Worm (Caenorhabditis elegans) whole organism, L2 larva: Measurements from ENCODE around the gene spk-1.
"Not testable (repeated sequence)": the region's sequence is repeated elsewhere in the genome, so short reads cannot be mapped to it uniquely, and the experiment has no call there.

Source experiments
- C34F6.9 ChIP-seq: fragments of 150-350 bp; optimal IDR thresholded peaks from 2 replicates; lab custom pipeline; 2014; ENCODE audit warnings: missing biosample characterization, missing genetic modification characterization
- R02D3.7 ChIP-seq: fragments of 150-350 bp; optimal IDR thresholded peaks from 2 replicates; lab custom pipeline; 2014; ENCODE audit warnings: missing biosample characterization, missing genetic modification characterization
- alr-1 ChIP-seq: fragments of 150-350 bp; optimal IDR thresholded peaks from 2 replicates; lab custom pipeline; 2014; ENCODE audit warnings: missing biosample characterization, missing genetic modification characterization
- aly-2 ChIP-seq: fragments of 150-350 bp; optimal IDR thresholded peaks from 2 replicates; lab custom pipeline; 2014; ENCODE audit warnings: missing biosample characterization, missing genetic modification characterization
- ama-1 ChIP-seq: fragments of 150-350 bp; optimal IDR thresholded peaks from 2 replicates; lab custom pipeline; 2018; ENCODE audit warnings: inconsistent platforms
- blmp-1 ChIP-seq: sonication (generic microtip); optimal IDR thresholded peaks from 2 replicates; lab custom pipeline; 2017; ENCODE audit warnings: missing genetic modification characterization, mild to moderate bottlenecking, missing compliant biosample characterization, antibody characterized with exemption, moderate library complexity; ENCODE audit not compliant: insufficient read depth
- ceh-16 ChIP-seq: fragments of 150-350 bp; optimal IDR thresholded peaks from 2 replicates; lab custom pipeline; 2014; ENCODE audit warnings: missing biosample characterization, missing genetic modification characterization
- ceh-82 ChIP-seq: fragments of 150-350 bp; optimal IDR thresholded peaks from 2 replicates; lab custom pipeline; 2014; ENCODE audit warnings: missing biosample characterization, missing genetic modification characterization
- crh-2 ChIP-seq: sonication (generic microtip); optimal IDR thresholded peaks from 2 replicates; lab custom pipeline; 2017; ENCODE audit warnings: missing biosample characterization, missing genetic modification characterization
- elt-1 ChIP-seq: fragments of 150-350 bp; optimal IDR thresholded peaks from 2 replicates; lab custom pipeline; 2014; ENCODE audit warnings: missing biosample characterization, missing genetic modification characterization
- elt-3 ChIP-seq: sonication (generic microtip); optimal IDR thresholded peaks from 2 replicates; lab custom pipeline; 2017; ENCODE audit warnings: missing biosample characterization, missing genetic modification characterization
- gmeb-1 ChIP-seq: fragments of 150-350 bp; optimal IDR thresholded peaks from 2 replicates; lab custom pipeline; 2014; ENCODE audit warnings: missing biosample characterization, missing genetic modification characterization
- lin-11 ChIP-seq: fragments of 150-350 bp; sonication (generic microtip); optimal IDR thresholded peaks from 2 replicates; lab custom pipeline; 2014; ENCODE audit warnings: missing biosample characterization, missing genetic modification characterization, inconsistent platforms, mixed read lengths
- lin-13 ChIP-seq: fragments of 150-350 bp; optimal IDR thresholded peaks from 2 replicates; lab custom pipeline; 2014; ENCODE audit warnings: missing biosample characterization, missing genetic modification reagents, missing genetic modification characterization
- lin-39 ChIP-seq: fragments of 150-350 bp; optimal IDR thresholded peaks from 2 replicates; lab custom pipeline; 2014; ENCODE audit warnings: missing biosample characterization, missing genetic modification reagents, missing genetic modification characterization
- lsy-2 ChIP-seq, 2 experiments: fragments of 150-350 bp in 1 of 2; sonication (generic microtip) in 1 of 2; optimal IDR thresholded peaks; 2 replicates each; lab custom pipeline; 2014 to 2017; ENCODE audit warnings: missing biosample characterization in 2 of 2, missing genetic modification characterization in 2 of 2
- mab-5 ChIP-seq: fragments of 150-350 bp; optimal IDR thresholded peaks from 2 replicates; lab custom pipeline; 2014; ENCODE audit warnings: missing biosample characterization, missing genetic modification characterization
- mbf-1 ChIP-seq: sonication (generic microtip); optimal IDR thresholded peaks from 2 replicates; lab custom pipeline; 2017; ENCODE audit warnings: missing biosample characterization, missing genetic modification characterization
- nhr-10 ChIP-seq: sonication (generic microtip); optimal IDR thresholded peaks from 2 replicates; lab custom pipeline; 2017; ENCODE audit warnings: missing biosample characterization, missing genetic modification characterization
- nhr-11 ChIP-seq: fragments of 150-350 bp; optimal IDR thresholded peaks from 2 replicates; lab custom pipeline; 2014; ENCODE audit warnings: missing biosample characterization, missing genetic modification characterization
- nhr-12 ChIP-seq: fragments of 150-350 bp; optimal IDR thresholded peaks from 2 replicates; lab custom pipeline; 2014; ENCODE audit warnings: missing biosample characterization, missing genetic modification characterization
- nhr-21 ChIP-seq: fragments of 150-350 bp; optimal IDR thresholded peaks from 2 replicates; lab custom pipeline; 2014; ENCODE audit warnings: missing biosample characterization, missing genetic modification characterization
- nhr-23 ChIP-seq: fragments of 150-350 bp; optimal IDR thresholded peaks from 2 replicates; lab custom pipeline; 2014; ENCODE audit warnings: missing biosample characterization, missing genetic modification reagents, missing genetic modification characterization
- nhr-237 ChIP-seq: fragments of 150-350 bp; optimal IDR thresholded peaks from 2 replicates; lab custom pipeline; 2014; ENCODE audit warnings: missing biosample characterization, missing genetic modification characterization
- nhr-25 ChIP-seq: fragments of 150-350 bp; sonication (generic microtip); optimal IDR thresholded peaks from 3 replicates; lab custom pipeline; 2014; ENCODE audit warnings: missing biosample characterization, missing genetic modification characterization
- nhr-6 ChIP-seq: fragments of 150-350 bp; optimal IDR thresholded peaks from 2 replicates; lab custom pipeline; 2014; ENCODE audit warnings: missing biosample characterization, missing genetic modification characterization
- nhr-77 ChIP-seq: fragments of 150-350 bp; optimal IDR thresholded peaks from 2 replicates; lab custom pipeline; 2014; ENCODE audit warnings: missing biosample characterization, missing genetic modification characterization
- peb-1 ChIP-seq: fragments of 150-350 bp; optimal IDR thresholded peaks from 2 replicates; lab custom pipeline; 2014; ENCODE audit warnings: missing biosample characterization, missing genetic modification characterization
- sem-4 ChIP-seq: fragments of 150-350 bp; optimal IDR thresholded peaks from 2 replicates; lab custom pipeline; 2014; ENCODE audit warnings: missing biosample characterization, missing genetic modification reagents, missing genetic modification characterization
- sma-3 ChIP-seq: sonication (generic microtip); optimal IDR thresholded peaks from 2 replicates; lab custom pipeline; 2016; ENCODE audit warnings: missing genetic modification reagents, missing genetic modification characterization, missing compliant biosample characterization
- sma-9 ChIP-seq, 2 experiments: fragments of 150-350 bp in 1 of 2; sonication (generic microtip) in 1 of 2; optimal IDR thresholded peaks; 2 replicates each; lab custom pipeline; 2014 to 2016; ENCODE audit warnings: missing genetic modification characterization in 2 of 2, mild to moderate bottlenecking in 1 of 2, missing biosample characterization in 1 of 2, missing compliant biosample characterization in 1 of 2, missing genetic modification reagents in 1 of 2, moderate library complexity in 1 of 2
- snpc-4 ChIP-seq: fragments of 150-350 bp; optimal IDR thresholded peaks from 2 replicates; lab custom pipeline; 2014; ENCODE audit warnings: missing biosample characterization, missing genetic modification characterization
- unc-55 ChIP-seq: fragments of 150-350 bp; sonication (generic microtip); optimal IDR thresholded peaks from 3 replicates; lab custom pipeline; 2014; ENCODE audit warnings: missing biosample characterization, missing genetic modification reagents, missing genetic modification characterization
- unc-62 ChIP-seq: fragments of 150-350 bp; optimal IDR thresholded peaks from 2 replicates; lab custom pipeline; 2014; ENCODE audit warnings: missing biosample characterization, missing genetic modification reagents, missing genetic modification characterization
- zag-1 ChIP-seq: fragments of 150-350 bp; optimal IDR thresholded peaks from 2 replicates; lab custom pipeline; 2014; ENCODE audit warnings: missing biosample characterization, missing genetic modification characterization
- ztf-1 ChIP-seq: fragments of 200-800 bp; sonication (Bioruptor generic); conservative IDR thresholded peaks from 2 replicates; pipeline ENCODE4 v1.3.6; 2022; ENCODE audit warnings: missing genetic modification characterization, missing compliant biosample characterization
- ztf-11 ChIP-seq: sonication (generic microtip); optimal IDR thresholded peaks from 2 replicates; lab custom pipeline; 2017; ENCODE audit warnings: missing biosample characterization, missing genetic modification characterization
- ztf-4 ChIP-seq: fragments of 150-350 bp; optimal IDR thresholded peaks from 2 replicates; lab custom pipeline; 2014; ENCODE audit warnings: missing biosample characterization, missing genetic modification characterization

Gene spk-1

DNA sequence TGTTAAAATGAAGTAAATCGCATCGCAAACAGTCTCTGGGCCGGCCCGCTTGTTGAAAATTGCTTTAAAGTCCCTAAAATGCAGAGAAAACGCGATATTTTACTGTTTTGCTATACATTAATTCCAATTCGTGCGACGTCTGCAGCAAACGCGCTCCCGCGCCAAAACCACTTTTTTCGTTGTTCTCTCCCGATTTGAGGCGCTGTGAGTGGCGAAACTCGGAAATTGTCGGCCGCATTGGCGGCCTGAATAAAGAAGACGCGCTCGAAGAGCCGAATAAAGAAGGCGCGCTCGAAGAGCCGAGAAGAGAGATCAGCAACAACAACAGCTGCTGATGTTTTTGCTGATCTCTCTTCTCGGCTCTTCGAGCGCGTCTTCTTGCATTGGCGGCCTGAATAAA, 48.1 kb upstream of the spk-1 start:
- peak; percentile 48 for TF ChIP-seq unc-55 (GFP tag; lab: Kevin White, UChicago)
- peak; percentile 92 for TF ChIP-seq snpc-4

DNA sequence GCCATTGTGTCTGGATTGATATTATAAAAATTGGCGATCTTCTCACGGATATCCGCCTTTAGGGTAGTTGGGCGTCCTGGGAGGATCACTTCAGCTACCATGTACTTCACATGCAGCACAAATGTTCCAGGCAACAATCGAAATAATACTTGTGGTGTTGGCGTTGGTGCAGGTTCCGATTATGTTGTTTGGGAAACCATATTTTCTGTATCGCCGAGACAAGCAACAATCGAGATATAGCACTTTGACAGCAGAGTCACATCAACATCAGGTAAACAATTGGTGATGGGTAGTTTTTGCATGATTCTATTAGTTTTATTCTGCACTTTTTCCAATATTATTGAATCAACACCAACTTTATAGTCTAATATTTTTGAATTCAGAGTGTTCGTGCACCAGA, 43.1 kb upstream of the spk-1 start, which contains the start of gene T26G10.3:
Gene T26G10.3, minus strand, starts transcription at position 101 of the 400 bp plus-strand sequence.
- no peak for TF ChIP-seq nhr-11

DNA sequence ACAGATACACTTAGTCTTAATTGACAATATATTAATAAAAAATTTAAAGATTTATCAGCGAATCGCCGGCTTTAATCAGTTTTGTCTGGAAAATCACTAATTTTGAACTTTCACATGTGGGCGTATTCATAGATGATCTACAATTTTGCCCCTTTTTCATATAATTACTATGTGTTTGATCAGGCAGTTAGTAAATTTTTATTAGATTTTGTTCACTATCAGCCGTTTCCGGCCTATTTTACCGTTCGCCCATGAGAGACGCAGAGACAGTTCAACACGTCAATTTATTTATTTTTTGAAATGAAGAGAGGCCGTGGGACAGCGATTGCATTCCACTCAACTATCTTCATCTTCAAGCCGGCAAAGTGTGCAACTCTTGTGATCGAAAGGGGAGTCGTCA, 36.2 kb upstream of the spk-1 start, which contains the start of gene T26G10.4:
Gene T26G10.4, plus strand, starts transcription at position 301 of the 400 bp plus-strand sequence.
- TF ChIP-seq nhr-77; C34F6.9 (tag; lab: Kevin White, UChicago); nhr-25 (tag; lab: Kevin White, UChicago): not testable (repeated sequence)

DNA sequence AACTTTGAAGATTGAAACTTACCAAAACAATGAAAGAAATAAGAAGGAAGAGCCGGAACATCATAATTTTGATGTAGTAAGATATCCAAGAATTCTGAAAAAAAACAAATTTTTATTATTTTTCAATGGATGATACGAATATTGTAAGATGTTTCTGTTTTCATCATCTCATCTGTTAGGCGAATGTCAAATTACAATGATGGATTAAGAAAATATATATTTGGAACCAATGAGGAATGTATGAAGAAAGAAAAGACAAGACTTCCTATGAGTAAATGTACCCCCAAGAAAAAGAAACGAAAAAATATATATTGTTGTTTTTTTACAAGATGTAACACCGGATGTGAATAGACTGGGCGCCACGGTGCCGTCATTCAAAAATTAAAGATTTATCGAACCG, 30.1 kb upstream of the spk-1 start, which contains the start of gene T26G10.5:
Gene T26G10.5, minus strand, starts transcription at position 101 of the 400 bp plus-strand sequence.
- TF ChIP-seq mab-5 (tag; lab: Kevin White, UChicago) = no peak
- TF ChIP-seq nhr-237 (tag; lab: Kevin White, UChicago) = no peak
- TF ChIP-seq ztf-1 = no peak
- no peak for TF ChIP-seq ceh-16 (tag; lab: Kevin White, UChicago)
- no peak for TF ChIP-seq nhr-10 (tag; lab: Kevin White, UChicago)
- no peak for TF ChIP-seq elt-3 (tag; lab: Kevin White, UChicago)
- TF ChIP-seq ztf-11 = no peak
- TF ChIP-seq ceh-82 (tag; lab: Kevin White, UChicago) = no peak
- TF ChIP-seq gmeb-1 (tag; lab: Kevin White, UChicago) = no peak
- TF ChIP-seq sma-3 (GFP tag; lab: Kevin White, UChicago) = no peak
- TF ChIP-seq elt-1 = no peak
- no peak for TF ChIP-seq zag-1 (tag; lab: Kevin White, UChicago)
- no peak for TF ChIP-seq aly-2 (tag; lab: Kevin White, UChicago)
- TF ChIP-seq ztf-4 = no peak

DNA sequence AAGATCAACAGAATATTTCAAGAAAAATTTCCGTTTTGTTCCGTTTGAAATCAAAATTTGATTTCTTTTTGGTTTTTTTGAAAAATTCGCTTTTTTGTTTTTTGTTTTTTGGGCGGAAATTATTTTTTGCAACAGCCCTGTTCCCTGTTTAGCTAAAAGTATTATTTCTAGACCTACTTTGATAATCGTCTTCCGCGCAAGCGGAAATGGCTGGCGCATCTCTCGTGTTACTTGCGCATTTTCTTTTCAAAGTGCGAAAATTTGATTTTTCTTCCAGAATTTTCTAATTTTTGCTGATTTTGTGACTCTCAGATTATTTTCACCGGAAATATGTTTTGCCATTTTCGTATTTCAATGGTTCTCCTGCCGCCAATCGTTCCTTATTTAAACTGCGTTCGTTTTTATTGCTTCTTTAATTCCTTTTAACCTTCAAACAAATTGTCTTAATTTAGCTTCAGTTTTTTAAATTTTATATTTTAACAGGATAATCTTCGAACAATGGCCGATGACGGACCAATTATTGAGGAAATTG, 22.8 kb upstream of the spk-1 start, which contains the start of gene cpar-1:
Gene cpar-1, plus strand, starts transcription at position 482 of the 532 bp plus-strand sequence.
- TF ChIP-seq nhr-23 (no peak), sem-4 (tag; lab: Kevin White, UChicago) (no peak), mab-5 (tag; lab: Kevin White, UChicago) (no peak), lin-13 (GFP tag; lab: Kevin White, UChicago) (no peak), nhr-11 (no peak), lin-11 (no peak), ceh-82 (tag; lab: Kevin White, UChicago) (no peak), R02D3.7 (tag; lab: Kevin White, UChicago) (no peak), mbf-1 (no peak), unc-55 (GFP tag; lab: Kevin White, UChicago) (no peak), ztf-1 (no peak), nhr-237 (tag; lab: Kevin White, UChicago) (no peak), ama-1 (lab: Kevin White, UChicago) (no peak), crh-2 (tag; lab: Kevin White, UChicago) (no peak), sma-3 (GFP tag; lab: Kevin White, UChicago) (no peak), zag-1 (tag; lab: Kevin White, UChicago) (no peak)

DNA sequence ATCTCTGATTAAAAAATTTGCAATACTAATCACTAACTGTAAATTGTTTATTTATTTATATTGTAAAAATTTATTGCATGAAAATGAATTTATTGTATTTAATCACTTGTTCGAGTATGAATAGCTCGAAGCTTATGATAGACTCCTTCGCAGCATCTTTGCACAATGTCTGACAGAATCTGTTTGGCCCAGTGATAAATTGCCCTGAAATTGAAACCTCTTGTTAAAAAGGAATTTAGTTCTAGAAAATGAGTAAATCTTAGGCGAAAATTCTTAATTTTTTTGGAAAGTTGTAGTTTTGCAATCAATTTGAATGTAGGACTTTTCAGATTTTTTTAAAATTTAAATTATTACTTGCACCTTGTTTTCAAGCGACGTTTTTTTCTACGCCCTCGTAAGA, 21.4 kb upstream of the spk-1 start:
- TF ChIP-seq crh-2 (tag; lab: Kevin White, UChicago) (no peak), unc-62 (no peak), nhr-77 (no peak), nhr-21 (tag; lab: Kevin White, UChicago) (no peak), C34F6.9 (tag; lab: Kevin White, UChicago) (no peak), blmp-1 (tag; lab: Kevin White, UChicago) (no peak), ceh-16 (tag; lab: Kevin White, UChicago) (no peak), ztf-11 (no peak), zag-1 (tag; lab: Kevin White, UChicago) (no peak), nhr-23 (no peak), lsy-2 (tag; optimal IDR thresholded peaks at IDR 0.05; lab: Kevin White, UChicago) (no peak), nhr-25 (tag; lab: Kevin White, UChicago) (no peak), lin-11 (no peak), sma-9 (GFP tag; optimal IDR thresholded peaks at IDR 0.05; lab: Kevin White, UChicago) (no peak), sma-9 (tag; optimal IDR thresholded peaks at IDR 0.05; lab: Kevin White, UChicago) (no peak), nhr-6 (tag; lab: Kevin White, UChicago) (no peak), peb-1 (tag; lab: Kevin White, UChicago) (no peak), snpc-4 (no peak), alr-1 (tag; lab: Kevin White, UChicago) (no peak), lin-39 (tag; lab: Kevin White, UChicago) (no peak), nhr-12 (no peak)
